Worm (Caenorhabditis elegans) whole organism, L4 larva: Measurements from ENCODE around the gene arrd-11.

Experiments used
- lsy-2 ChIP-seq, 2 experiments: fragments of 150-350 bp in 1 of 2; sonication (generic microtip) in 1 of 2; optimal IDR thresholded peaks; 2 replicates each; lab custom pipeline; 2014 to 2017; ENCODE audit warnings: missing biosample characterization in 2 of 2, missing genetic modification characterization in 2 of 2
- nhr-25 ChIP-seq: sonication (generic microtip); optimal IDR thresholded peaks from 2 replicates; lab custom pipeline; 2017; ENCODE audit warnings: missing genetic modification characterization, mild to moderate bottlenecking, missing compliant biosample characterization, antibody characterized with exemption, moderate library complexity, borderline replicate concordance; ENCODE audit not compliant: insufficient read depth

- TF ChIP-seq lsy-2 (tag; optimal IDR thresholded peaks at IDR 0.05; lab: Kevin White, UChicago) (no peak), nhr-25 (tag; lab: Kevin White, UChicago) (no peak)
Observed at ce11 chrII:13813950-13814349, 50.7 kb downstream of the arrd-11 start.
